Worm (Caenorhabditis elegans): ENCODE data around the gene agt-1.

ce11 chrIV:13360144-13360543, 9.1 kb downstream of the agt-1 start, which contains the start of gene Y62E10A.3:
- no peak for TF ChIP-seq unc-130 (GFP tag; optimal IDR thresholded peaks at IDR 0.05)
- TF ChIP-seq unc-62 (GFP tag; optimal IDR thresholded peaks at IDR 0.05): no peak
- TF ChIP-seq dpl-1 (GFP tag; optimal IDR thresholded peaks at IDR 0.05): no peak
- no peak for TF ChIP-seq mcd-1 (GFP tag; IDR thresholded peaks at IDR 0.05)
- TF ChIP-seq T07F8.4 (tag; optimal IDR thresholded peaks at IDR 0.05): no peak
- no peak for TF ChIP-seq lin-54 (GFP tag; optimal IDR thresholded peaks at IDR 0.05)
- TF ChIP-seq nfyb-1 (GFP tag; IDR thresholded peaks at IDR 0.05): no peak
- no peak for TF ChIP-seq repo-1 (tag; optimal IDR thresholded peaks at IDR 0.05)
- TF ChIP-seq aptf-3 (GFP tag; IDR thresholded peaks at IDR 0.05): no peak
- TF ChIP-seq mel-28 (tag; optimal IDR thresholded peaks at IDR 0.05; ENCODE audit: borderline replicate concordance): no peak
- TF ChIP-seq attf-3 (GFP tag; conservative IDR thresholded peaks at IDR 0.05): no peak
- no peak for TF ChIP-seq ceh-27 (GFP tag; optimal IDR thresholded peaks at IDR 0.05)
